Worm (Caenorhabditis elegans) whole organism, late embryonic: ENCODE measurements around the gene best-9.
"Not testable (repeated sequence)": the region's sequence is repeated elsewhere in the genome, so short reads cannot be mapped to it uniquely, and the experiment has no call there.

Experiments
- C38D4.7 ChIP-seq: fragments of 200-800 bp; sonication (Bioruptor generic); optimal IDR thresholded peaks from 2 replicates; lab custom pipeline; 2018; ENCODE audit warnings: mild to moderate bottlenecking, missing genetic modification characterization, moderate library complexity, missing compliant biosample characterization
- F13H6.1 ChIP-seq: sonication (generic microtip); optimal IDR thresholded peaks from 2 replicates; lab custom pipeline; 2016; ENCODE audit warnings: missing genetic modification characterization, missing compliant biosample characterization
- K02D7.2 ChIP-seq: sonication (generic microtip); optimal IDR thresholded peaks from 2 replicates; lab custom pipeline; 2017; ENCODE audit warnings: mild to moderate bottlenecking, missing genetic modification characterization, missing compliant biosample characterization
- K09A11.1 ChIP-seq: sonication (generic microtip); optimal IDR thresholded peaks from 2 replicates; lab custom pipeline; 2017; ENCODE audit warnings: antibody characterized with exemption, mild to moderate bottlenecking, missing genetic modification characterization, missing compliant biosample characterization; ENCODE audit not compliant: insufficient read depth
- T23F11.4 ChIP-seq: fragments of 200-800 bp; sonication (Bioruptor generic); optimal IDR thresholded peaks from 2 replicates; lab custom pipeline; 2018; ENCODE audit warnings: mild to moderate bottlenecking, missing genetic modification characterization, missing compliant biosample characterization
- Y22D7AL.16 ChIP-seq: sonication (generic microtip); optimal IDR thresholded peaks from 2 replicates; lab custom pipeline; 2016; ENCODE audit warnings: missing genetic modification characterization, missing compliant biosample characterization
- ahr-1 ChIP-seq: sonication (generic microtip); optimal IDR thresholded peaks from 2 replicates; lab custom pipeline; 2016; ENCODE audit warnings: missing genetic modification characterization, missing compliant biosample characterization
- ama-1 ChIP-seq: fragments of 150-350 bp; optimal IDR thresholded peaks from 2 replicates; lab custom pipeline; 2014
- ceh-14 ChIP-seq: sonication (generic microtip); optimal IDR thresholded peaks from 2 replicates; lab custom pipeline; 2016; ENCODE audit warnings: missing genotype, missing genetic modification characterization, missing compliant biosample characterization
- ceh-22 ChIP-seq: sonication (generic microtip); optimal IDR thresholded peaks from 2 replicates; lab custom pipeline; 2017; ENCODE audit warnings: missing biosample characterization, missing genetic modification characterization
- ceh-24 ChIP-seq: sonication (generic microtip); optimal IDR thresholded peaks from 2 replicates; lab custom pipeline; 2016; ENCODE audit warnings: mild to moderate bottlenecking, missing genetic modification characterization, missing compliant biosample characterization
- ceh-31 ChIP-seq: sonication (generic microtip); optimal IDR thresholded peaks from 2 replicates; lab custom pipeline; 2016; ENCODE audit warnings: missing genetic modification characterization, missing compliant biosample characterization
- ceh-34 ChIP-seq: sonication (generic microtip); optimal IDR thresholded peaks from 2 replicates; lab custom pipeline; 2016; ENCODE audit warnings: mild to moderate bottlenecking, missing genetic modification characterization, missing compliant biosample characterization
- ceh-48 ChIP-seq: sonication (generic microtip); optimal IDR thresholded peaks from 2 replicates; lab custom pipeline; 2016; ENCODE audit warnings: missing genetic modification characterization, inconsistent platforms, missing compliant biosample characterization
- dmd-4 ChIP-seq: sonication (generic microtip); optimal IDR thresholded peaks from 2 replicates; lab custom pipeline; 2016; ENCODE audit warnings: borderline replicate concordance, missing genetic modification characterization, missing compliant biosample characterization
- dve-1 ChIP-seq: sonication (generic microtip); optimal IDR thresholded peaks from 2 replicates; lab custom pipeline; 2017; ENCODE audit warnings: antibody characterized with exemption, mild to moderate bottlenecking, missing genetic modification characterization, missing compliant biosample characterization
- eyg-1 ChIP-seq: sonication (generic microtip); optimal IDR thresholded peaks from 2 replicates; lab custom pipeline; 2016; ENCODE audit warnings: missing genotype, missing genetic modification characterization, missing compliant biosample characterization
- fkh-10 ChIP-seq: fragments of 150-350 bp; optimal IDR thresholded peaks from 2 replicates; lab custom pipeline; 2014; ENCODE audit warnings: missing biosample characterization, missing genetic modification reagents, missing genetic modification characterization
- hlh-15 ChIP-seq: sonication (generic microtip); optimal IDR thresholded peaks from 2 replicates; lab custom pipeline; 2016; ENCODE audit warnings: missing genetic modification characterization, missing compliant biosample characterization
- hlh-30 ChIP-seq: sonication (generic microtip); optimal IDR thresholded peaks from 2 replicates; lab custom pipeline; 2017; ENCODE audit warnings: antibody characterized with exemption, missing genetic modification characterization, missing compliant biosample characterization; ENCODE audit not compliant: insufficient read depth
- hlh-8 ChIP-seq: sonication (generic microtip); optimal IDR thresholded peaks from 2 replicates; lab custom pipeline; 2016; ENCODE audit warnings: missing genotype, missing genetic modification characterization, missing compliant biosample characterization
- lin-11 ChIP-seq: fragments of 200-800 bp; sonication (Bioruptor generic); optimal IDR thresholded peaks from 2 replicates; lab custom pipeline; 2018; ENCODE audit warnings: mild to moderate bottlenecking, missing genetic modification characterization, missing compliant biosample characterization
- madf-2 ChIP-seq: sonication (generic microtip); optimal IDR thresholded peaks from 2 replicates; lab custom pipeline; 2017; ENCODE audit warnings: missing genetic modification characterization, missing compliant biosample characterization
- nhr-11 ChIP-seq: fragments of 150-350 bp; optimal IDR thresholded peaks from 2 replicates; lab custom pipeline; 2014; ENCODE audit warnings: missing biosample characterization, missing genetic modification characterization
- nhr-232 ChIP-seq: sonication (generic microtip); optimal IDR thresholded peaks from 2 replicates; lab custom pipeline; 2016; ENCODE audit warnings: missing genetic modification characterization, missing compliant biosample characterization
- pag-3 ChIP-seq: sonication (generic microtip); optimal IDR thresholded peaks from 2 replicates; lab custom pipeline; 2016; ENCODE audit warnings: missing compliant biosample characterization, missing genetic modification characterization, borderline replicate concordance
- pat-9 ChIP-seq: fragments of 200-800 bp; sonication (Bioruptor generic); optimal IDR thresholded peaks from 2 replicates; lab custom pipeline; 2018; ENCODE audit warnings: mild to moderate bottlenecking, missing genetic modification characterization, moderate library complexity, missing compliant biosample characterization
- pax-1 ChIP-seq: fragments of 150-350 bp; optimal IDR thresholded peaks from 2 replicates; lab custom pipeline; 2014; ENCODE audit warnings: missing biosample characterization, missing genetic modification characterization
- pha-2 ChIP-seq: sonication (generic microtip); optimal IDR thresholded peaks from 2 replicates; lab custom pipeline; 2017; ENCODE audit warnings: mild to moderate bottlenecking, missing genetic modification characterization, missing compliant biosample characterization
- ref-2 ChIP-seq: sonication (generic microtip); optimal IDR thresholded peaks from 2 replicates; lab custom pipeline; 2016; ENCODE audit warnings: missing genetic modification characterization, missing compliant biosample characterization
- rnt-1 ChIP-seq: sonication (generic microtip); optimal IDR thresholded peaks from 2 replicates; lab custom pipeline; 2016; ENCODE audit warnings: missing genetic modification characterization, missing compliant biosample characterization
- sdc-2 ChIP-seq: sonication (generic microtip); optimal IDR thresholded peaks from 2 replicates; lab custom pipeline; 2016; ENCODE audit warnings: missing genotype, missing genetic modification characterization, missing compliant biosample characterization
- sox-2 ChIP-seq: fragments of 200-800 bp; sonication (Bioruptor generic); IDR thresholded peaks from 2 replicates; pipeline ENCODE4 v1.3.6; 2022; ENCODE audit warnings: missing genetic modification reagents, missing genetic modification characterization, missing compliant biosample characterization
- sox-4 ChIP-seq: sonication (generic microtip); optimal IDR thresholded peaks from 2 replicates; lab custom pipeline; 2017; ENCODE audit warnings: mild to moderate bottlenecking, missing genetic modification characterization, inconsistent platforms, missing compliant biosample characterization
- ttx-3 ChIP-seq: sonication (generic microtip); optimal IDR thresholded peaks from 2 replicates; lab custom pipeline; 2016; ENCODE audit warnings: missing genetic modification reagents, missing genetic modification characterization, missing compliant biosample characterization
- unc-3 ChIP-seq, 2 experiments: fragments of 200-800 bp in 1 of 2; sonication (Bioruptor generic) in 1 of 2; sonication (generic microtip) in 1 of 2; conservative IDR thresholded peaks in 1 of 2; optimal IDR thresholded peaks in 1 of 2; 2 replicates each; pipeline versions ENCODE4 v1.3.6 to Lab custom; 2016 to 2022; ENCODE audit warnings: missing compliant biosample characterization in 2 of 2, missing genetic modification characterization in 2 of 2, missing genetic modification reagents in 1 of 2
- unc-42 ChIP-seq: sonication (generic microtip); optimal IDR thresholded peaks from 2 replicates; lab custom pipeline; 2016; ENCODE audit warnings: missing genotype, missing genetic modification characterization, missing compliant biosample characterization
- unc-86 ChIP-seq: sonication (generic microtip); optimal IDR thresholded peaks from 2 replicates; lab custom pipeline; 2016; ENCODE audit warnings: missing genetic modification characterization, missing compliant biosample characterization
- zip-5 ChIP-seq: sonication (generic microtip); optimal IDR thresholded peaks from 2 replicates; lab custom pipeline; 2016; ENCODE audit warnings: missing genetic modification characterization, missing compliant biosample characterization

best-9 gene

DNA sequence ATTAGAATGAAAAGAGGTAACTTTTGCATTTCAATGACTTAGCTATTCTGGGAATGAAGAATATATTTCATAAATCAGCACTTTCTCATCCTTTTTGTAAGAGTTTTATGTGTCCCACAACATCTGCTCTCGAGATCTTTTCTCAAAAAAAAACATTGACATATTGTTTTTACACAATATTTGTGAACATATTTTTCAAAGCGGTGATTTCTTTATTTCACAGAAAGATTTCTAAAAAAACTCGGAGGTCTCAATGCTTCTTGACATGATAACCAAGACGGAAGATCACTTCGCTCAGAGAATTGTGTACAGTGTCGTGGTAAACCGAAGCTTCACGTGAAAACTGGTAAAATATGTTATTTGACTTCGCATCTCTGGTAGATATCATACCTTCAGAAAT lies 35.4 kb downstream of the best-9 start, which contains the start of gene F38A5.22:
TSS of gene F38A5.22 (minus strand) at position 29 of the 400 bp plus-strand sequence.
- TF ChIP-seq ceh-24 (no peak), ahr-1 (tag; lab: Kevin White, UChicago) (no peak), pax-1 (tag; lab: Kevin White, UChicago) (no peak), ttx-3 (tag; lab: Kevin White, UChicago) (no peak), unc-42 (tag; lab: Kevin White, UChicago) (no peak), sox-2 (GFP tag; lab: Robert Waterston, UW) (no peak), T23F11.4 (GFP tag; lab: Kevin White, UChicago) (no peak), ceh-31 (no peak), C38D4.7 (GFP tag; lab: Kevin White, UChicago) (no peak), pag-3 (tag; lab: Kevin White, UChicago) (no peak)
- TF ChIP-seq, all 69 proteins: peak for 0

- TF ChIP-seq K09A11.1 (tag; lab: Kevin White, UChicago) (no peak), unc-86 (no peak)
- TF ChIP-seq, all 69 proteins: peak for 0
Observed at ce11 chrIV:6597298-6597697, 36.8 kb downstream of the best-9 start, which contains the start of gene F38A5.6. TSS of gene F38A5.6 (minus strand) at chrIV:6597398.

DNA sequence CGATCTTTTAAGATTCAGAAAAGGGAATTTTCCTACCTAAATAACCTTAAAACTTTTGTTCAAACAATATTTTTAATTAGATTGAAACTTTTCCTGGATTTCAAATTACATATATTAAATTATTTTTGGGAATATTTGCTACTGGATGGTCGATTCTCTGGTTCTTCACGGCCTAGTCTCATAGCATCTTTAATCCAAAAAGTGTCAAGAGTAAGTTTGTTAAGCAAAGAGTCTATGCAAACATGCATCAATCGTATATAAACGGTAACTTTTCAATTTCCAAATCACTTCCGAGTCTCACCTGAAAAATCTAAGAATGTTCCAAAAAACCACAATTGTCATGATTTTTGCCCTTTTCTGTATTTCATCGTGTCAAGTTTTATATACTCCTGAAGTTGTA lies 37.4 kb downstream of the best-9 start, which contains the start of gene nspb-4:
TSS of gene nspb-4 (plus strand) at position 301 of the 400 bp plus-strand sequence.
- not testable (repeated sequence) for TF ChIP-seq madf-2 (tag; lab: Kevin White, UChicago); ref-2; ama-1 (lab: Kevin White, UChicago)
- TF ChIP-seq, all 69 proteins: peak for 0; not testable (repeated sequence) for 69

DNA sequence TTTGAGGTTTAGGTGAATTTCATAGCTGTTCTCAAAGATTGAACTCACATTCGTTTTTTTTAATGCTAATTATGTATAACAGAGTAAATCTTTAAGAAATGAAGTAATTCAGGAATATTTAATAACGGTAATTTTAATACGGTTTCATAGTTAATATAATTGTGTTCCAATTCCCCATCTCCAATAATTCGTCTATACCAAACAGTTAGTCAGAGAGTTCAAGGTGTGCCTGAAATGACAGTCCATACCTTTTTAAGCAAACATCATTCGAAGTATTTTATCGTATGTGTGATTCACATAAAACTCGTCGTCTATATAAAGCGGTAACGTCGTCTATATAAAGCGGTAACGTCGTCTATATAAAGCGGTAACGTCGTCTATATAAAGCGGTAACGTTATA lies 38.2 kb downstream of the best-9 start, which contains the start of gene nspb-5:
TSS of gene nspb-5 (plus strand) at position 301 of the 400 bp plus-strand sequence.
- not testable (repeated sequence) for TF ChIP-seq zip-5 (tag; lab: Kevin White, UChicago); nhr-232; eyg-1 (tag; lab: Kevin White, UChicago)

DNA sequence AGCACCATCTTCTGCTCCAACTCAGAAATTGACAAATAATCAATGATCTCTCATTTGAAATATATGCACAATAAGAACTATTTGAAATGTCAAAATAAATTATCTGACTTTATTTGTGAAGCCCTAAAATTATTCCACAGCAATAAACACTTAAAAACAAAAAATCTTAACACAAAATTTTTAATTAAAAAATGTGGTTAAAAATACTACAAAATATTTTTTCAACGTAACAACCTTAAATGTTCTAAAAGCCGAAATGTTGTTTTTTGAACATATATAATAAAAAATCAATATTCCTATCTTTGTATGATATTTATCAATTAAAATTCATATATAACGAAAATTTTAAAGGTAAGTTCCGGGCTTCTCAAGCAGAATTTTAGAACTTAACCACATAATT lies 38.9 kb downstream of the best-9 start, which contains the start of gene F38A5.8:
TSS of gene F38A5.8 (plus strand) at position 301 of the 400 bp plus-strand sequence.
- TF ChIP-seq nhr-11 (tag; lab: Kevin White, UChicago) (no peak), pat-9 (no peak), ref-2 (no peak), F13H6.1 (tag; lab: Kevin White, UChicago) (no peak)

DNA sequence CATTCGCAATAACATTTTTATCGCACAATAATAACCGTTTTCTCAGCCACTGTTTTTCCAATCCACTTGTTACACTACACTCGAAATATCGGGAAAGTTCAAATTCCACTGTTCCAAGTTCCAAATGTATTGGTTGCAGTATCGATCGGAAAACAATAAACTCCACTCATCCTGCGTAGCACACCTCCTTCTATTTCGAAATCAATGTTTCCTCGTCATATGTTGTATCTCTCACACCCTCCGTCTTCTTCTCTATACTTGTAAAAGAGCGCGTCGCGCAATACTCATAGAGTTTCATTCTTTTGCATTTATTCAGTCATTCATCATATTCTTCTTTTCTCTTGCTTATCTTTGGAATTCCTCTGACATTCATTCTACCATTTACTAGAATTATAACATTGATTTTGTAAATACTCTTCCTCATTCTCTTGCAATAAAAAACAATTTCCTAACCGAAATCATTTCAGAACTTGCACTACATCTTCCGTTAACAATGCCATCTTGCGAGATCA lies 40.7 kb downstream of the best-9 start, which contains the start of gene sup-36:
TSS of gene sup-36 (plus strand) at position 462 of the 512 bp plus-strand sequence.
- no peak for TF ChIP-seq pha-2
- no peak for TF ChIP-seq hlh-15 (tag; lab: Kevin White, UChicago)
- no peak for TF ChIP-seq dve-1 (tag; lab: Kevin White, UChicago)
- TF ChIP-seq ceh-48, result peak; percentile 40
- TF ChIP-seq ceh-14 (tag; lab: Kevin White, UChicago), result no peak
- TF ChIP-seq ceh-22, result no peak
- TF ChIP-seq hlh-30 (tag; lab: Kevin White, UChicago), result peak; percentile 5
- no peak for TF ChIP-seq Y22D7AL.16 (tag; lab: Kevin White, UChicago)

- TF ChIP-seq ceh-14 (tag; lab: Kevin White, UChicago), result no peak
- TF ChIP-seq lin-11 (tag; lab: Kevin White, UChicago), result no peak
- no peak for TF ChIP-seq nhr-11 (tag; lab: Kevin White, UChicago)
- no peak for TF ChIP-seq ceh-48
- no peak for TF ChIP-seq Y22D7AL.16 (tag; lab: Kevin White, UChicago)
- no peak for TF ChIP-seq dmd-4 (tag; lab: Kevin White, UChicago)
- TF ChIP-seq fkh-10, result no peak
- no peak for TF ChIP-seq sox-4 (tag; lab: Kevin White, UChicago)
- TF ChIP-seq hlh-8 (tag; lab: Kevin White, UChicago), result no peak
- no peak for TF ChIP-seq rnt-1 (tag; lab: Kevin White, UChicago)
- no peak for TF ChIP-seq dve-1 (tag; lab: Kevin White, UChicago)
- TF ChIP-seq ceh-24, result no peak
- TF ChIP-seq K02D7.2, result no peak
- TF ChIP-seq ceh-34, result no peak
- no peak for TF ChIP-seq unc-3 (GFP tag; conservative IDR thresholded peaks at IDR 0.05; lab: Robert Waterston, UW)
- no peak for TF ChIP-seq unc-3 (tag; optimal IDR thresholded peaks at IDR 0.05; lab: Kevin White, UChicago)
- TF ChIP-seq unc-42 (tag; lab: Kevin White, UChicago), result no peak
- TF ChIP-seq sdc-2 (tag; lab: Kevin White, UChicago), result no peak
- no peak for TF ChIP-seq eyg-1 (tag; lab: Kevin White, UChicago)
Observed at ce11 chrIV:6602376-6602775, 41.8 kb downstream of the best-9 start, which contains the start of gene F15B10.3. TSS of gene F15B10.3 (plus strand) at chrIV:6602676.
